Fruit fly (Drosophila melanogaster): ENCODE results near the gene CG6770.

CG6770 gene

dm6 chr2L:12021193-12021592 lies 24.7 kb downstream of the CG6770 start (continued):
- TF ChIP-seq CG13624 (GFP tag; optimal IDR thresholded peaks at IDR 0.05): no peak
- peak; percentile 86 for TF ChIP-seq CG1529 (GFP tag; optimal IDR thresholded peaks at IDR 0.05)
- peak; percentile 39 for TF ChIP-seq CG6254 (GFP tag; optimal IDR thresholded peaks at IDR 0.05)
- TF ChIP-seq Meics (GFP tag; optimal IDR thresholded peaks at IDR 0.05): peak; percentile 60
- peak; percentile 88 for TF ChIP-seq CG2875 (GFP tag; optimal IDR thresholded peaks at IDR 0.05)
- TF ChIP-seq CG10366 (GFP tag; IDR thresholded peaks at IDR 0.05): no peak
- no peak for TF ChIP-seq stc (GFP tag; IDR thresholded peaks at IDR 0.05)
- peak in 1 of 2 experiments; percentile 53 for TF ChIP-seq insv (GFP tag; optimal IDR thresholded peaks at IDR 0.05)
- TF ChIP-seq CG1233 (GFP tag; optimal IDR thresholded peaks at IDR 0.05): peak; percentile 65
- TF ChIP-seq HLH4C (GFP tag; IDR thresholded peaks at IDR 0.05; ENCODE audit: partially characterized antibody): no peak
- peak; percentile 73 for TF ChIP-seq CG18599 (GFP tag; optimal IDR thresholded peaks at IDR 0.05)
- no peak for TF ChIP-seq Myb (GFP tag; optimal IDR thresholded peaks at IDR 0.05)
- no peak for TF ChIP-seq prd (optimal IDR thresholded peaks at IDR 0.05)
- TF ChIP-seq prd (GFP tag; IDR thresholded peaks at IDR 0.05): peak; percentile 51; the same call in 2 of the 3 replicates
- peak; percentile 31 for TF ChIP-seq kni (GFP tag; optimal IDR thresholded peaks at IDR 0.05)
- peak; percentile 46; the same call in 2 of the 3 replicates for TF ChIP-seq zfh1 (GFP tag; IDR thresholded peaks at IDR 0.05)
- peak; percentile 44 for TF ChIP-seq CG8089 (GFP tag; optimal IDR thresholded peaks at IDR 0.05)
- TF ChIP-seq CG17361 (GFP tag; IDR thresholded peaks at IDR 0.05): 0 out of 3 replicates have a peak, but pooled peaks have one; percentile 13
- TF ChIP-seq CG7556 (GFP tag; optimal IDR thresholded peaks at IDR 0.05): peak; percentile 75
- peak; percentile 50; the same call in 1 of the 2 replicates for TF ChIP-seq CG11247 (GFP tag; IDR thresholded peaks at IDR 0.05)
- TF ChIP-seq CG1647 (GFP tag; optimal IDR thresholded peaks at IDR 0.05): peak; percentile 33
- peak; percentile 25 for TF ChIP-seq gro (GFP tag; optimal IDR thresholded peaks at IDR 0.05)
- TF ChIP-seq CG3163 (GFP tag; optimal IDR thresholded peaks at IDR 0.05): no peak
- peak; percentile 19 for TF ChIP-seq CG15073 (GFP tag; optimal IDR thresholded peaks at IDR 0.05)
- TF ChIP-seq Hr3 (GFP tag; optimal IDR thresholded peaks at IDR 0.05): no peak
- peak; percentile 29 for TF ChIP-seq CG7839 (tag; optimal IDR thresholded peaks at IDR 0.05)
- peak; percentile 75 for TF ChIP-seq unpg (GFP tag; optimal IDR thresholded peaks at IDR 0.05)
- TF ChIP-seq lbe (GFP tag; optimal IDR thresholded peaks at IDR 0.05): no peak
- TF ChIP-seq Mrtf (GFP tag; IDR thresholded peaks at IDR 0.05): no peak
- TF ChIP-seq Mad (GFP tag; optimal IDR thresholded peaks at IDR 0.05): peak; percentile 40
- TF ChIP-seq CG8478 (optimal IDR thresholded peaks at IDR 0.05): no peak
- no peak for TF ChIP-seq gce (GFP tag; IDR thresholded peaks at IDR 0.05)
- TF ChIP-seq CHES-1-like (GFP tag; optimal IDR thresholded peaks at IDR 0.05): no peak
- peak; percentile 36 for TF ChIP-seq CG18262 (tag; optimal IDR thresholded peaks at IDR 0.05)
- TF ChIP-seq Dbx (GFP tag; IDR thresholded peaks at IDR 0.05): peak; percentile 58; the same call in 1 of the 3 replicates
- peak; percentile 56 for TF ChIP-seq CG18476 (GFP tag; optimal IDR thresholded peaks at IDR 0.05)
- peak; percentile 72 for TF ChIP-seq CG2678 (tag; optimal IDR thresholded peaks at IDR 0.05)
- peak; percentile 83 for TF ChIP-seq CG12659 (GFP tag; optimal IDR thresholded peaks at IDR 0.05)
- TF ChIP-seq Pdp1 (GFP tag; optimal IDR thresholded peaks at IDR 0.05): no peak
- peak; percentile 80 for TF ChIP-seq CG10543 (GFP tag; optimal IDR thresholded peaks at IDR 0.05)
- no peak for TF ChIP-seq Trl (optimal IDR thresholded peaks at IDR 0.05)
- TF ChIP-seq Trl (GFP tag; optimal IDR thresholded peaks at IDR 0.05): peak; percentile 61
- TF ChIP-seq phol (tag; optimal IDR thresholded peaks at IDR 0.05): no peak
- peak; percentile 17 for TF ChIP-seq Mes4 (GFP tag; optimal IDR thresholded peaks at IDR 0.05)
- no peak for TF ChIP-seq CG31224 (GFP tag; IDR thresholded peaks at IDR 0.05)
- TF ChIP-seq CG4617 (GFP tag; optimal IDR thresholded peaks at IDR 0.05; ENCODE audit: borderline replicate concordance): no peak
- peak; percentile 25 for TF ChIP-seq CG4328 (GFP tag; optimal IDR thresholded peaks at IDR 0.05)
- TF ChIP-seq Jarid2 (GFP tag; optimal IDR thresholded peaks at IDR 0.05): peak; percentile 2
- peak; percentile 47; the same call in 2 of the 3 replicates for TF ChIP-seq dysf (GFP tag; IDR thresholded peaks at IDR 0.05)
- peak; percentile 7 to 40 for TF ChIP-seq chif (GFP tag; optimal IDR thresholded peaks at IDR 0.05)
- peak; percentile 68 for TF ChIP-seq Dek (tag; optimal IDR thresholded peaks at IDR 0.05)
